Worm (Caenorhabditis elegans) whole organism, early embryonic: ENCODE measurements around the gene ZK418.10.

ENCODE experiments used
- B0310.2 ChIP-seq: sonication (generic microtip); optimal IDR thresholded peaks from 2 replicates; lab custom pipeline; 2016; ENCODE audit warnings: mild to moderate bottlenecking, missing genetic modification characterization, missing compliant biosample characterization
- F13C5.2 ChIP-seq: sonication (generic microtip); optimal IDR thresholded peaks from 2 replicates; lab custom pipeline; 2017; ENCODE audit warnings: mild to moderate bottlenecking, missing genetic modification characterization, inconsistent platforms, missing compliant biosample characterization
- aly-1 ChIP-seq: sonication (generic microtip); optimal IDR thresholded peaks from 2 replicates; lab custom pipeline; 2016; ENCODE audit warnings: missing genetic modification characterization, missing compliant biosample characterization
- ama-1 ChIP-seq: fragments of 150-350 bp; optimal IDR thresholded peaks from 2 replicates; lab custom pipeline; 2014
- ceh-13 ChIP-seq: fragments of 200-800 bp; sonication (Bioruptor generic); optimal IDR thresholded peaks from 2 replicates; lab custom pipeline; 2018; ENCODE audit warnings: mild to moderate bottlenecking, missing genetic modification characterization, missing compliant biosample characterization
- ceh-36 ChIP-seq: sonication (generic microtip); optimal IDR thresholded peaks from 2 replicates; lab custom pipeline; 2016; ENCODE audit warnings: missing genetic modification characterization, inconsistent platforms, missing compliant biosample characterization
- ets-7 ChIP-seq: sonication (generic microtip); optimal IDR thresholded peaks from 2 replicates; lab custom pipeline; 2016; ENCODE audit warnings: missing genotype, missing genetic modification characterization, missing compliant biosample characterization
- flt-1 ChIP-seq: fragments of 200-800 bp; sonication (Bioruptor generic); IDR thresholded peaks from 2 replicates; pipeline ENCODE4 v1.3.6; 2022; ENCODE audit warnings: missing genetic modification characterization, missing compliant biosample characterization
- hmbx-1 ChIP-seq: sonication (generic microtip); optimal IDR thresholded peaks from 2 replicates; lab custom pipeline; 2016; ENCODE audit warnings: mild to moderate bottlenecking, missing genetic modification characterization, missing compliant biosample characterization
- hmg-4 ChIP-seq: fragments of 200-800 bp; sonication (Bioruptor generic); optimal IDR thresholded peaks from 2 replicates; lab custom pipeline; 2018; ENCODE audit warnings: mild to moderate bottlenecking, missing genetic modification characterization, missing compliant biosample characterization
- hnd-1 ChIP-seq: sonication (generic microtip); optimal IDR thresholded peaks from 2 replicates; lab custom pipeline; 2016; ENCODE audit warnings: missing genetic modification characterization, missing compliant biosample characterization
- pes-1 ChIP-seq: fragments of 200-800 bp; sonication (Bioruptor generic); IDR thresholded peaks from 2 replicates; pipeline ENCODE4 v1.3.6; 2022; ENCODE audit warnings: missing genetic modification reagents, missing genetic modification characterization, missing compliant biosample characterization
- scrt-1 ChIP-seq: fragments of 200-800 bp; sonication (Bioruptor generic); IDR thresholded peaks from 2 replicates; pipeline ENCODE4 v1.3.6; 2022; ENCODE audit warnings: missing genetic modification characterization, missing compliant biosample characterization
- sea-1 ChIP-seq: fragments of 200-800 bp; sonication (Bioruptor generic); conservative IDR thresholded peaks from 2 replicates; pipeline ENCODE4 v1.3.6; 2022; ENCODE audit warnings: missing genetic modification characterization, missing compliant biosample characterization
- tbx-11 ChIP-seq: fragments of 200-800 bp; sonication (Bioruptor generic); IDR thresholded peaks from 2 replicates; pipeline ENCODE4 v1.3.6; 2022; ENCODE audit warnings: missing genetic modification characterization, missing compliant biosample characterization
- tbx-37 ChIP-seq: fragments of 200-800 bp; sonication (Bioruptor generic); conservative IDR thresholded peaks from 2 replicates; pipeline ENCODE4 v1.3.6; 2022; ENCODE audit warnings: missing genetic modification reagents, missing genetic modification characterization, missing compliant biosample characterization
- tra-4 ChIP-seq: sonication (generic microtip); optimal IDR thresholded peaks from 2 replicates; lab custom pipeline; 2017; ENCODE audit warnings: missing genetic modification characterization, missing compliant biosample characterization

The ZK418.10 gene

ce11 chrIII:7069981-7070380 is 20.5 kb downstream of the ZK418.10 start, which contains the start of gene tmem-17:
tmem-17 (plus strand) TSS chrIII:7070281.
- TF ChIP-seq ama-1 (lab: Kevin White, UChicago) (no peak), pes-1 (GFP tag; lab: Robert Waterston, UW) (no peak), hmbx-1 (tag; lab: Kevin White, UChicago) (no peak), ets-7 (tag; lab: Kevin White, UChicago) (no peak), ceh-13 (GFP tag; lab: Kevin White, UChicago) (no peak), aly-1 (no peak), ceh-36 (tag; lab: Kevin White, UChicago) (no peak), hnd-1 (no peak), tra-4 (tag; lab: Kevin White, UChicago) (no peak), sea-1 (GFP tag; lab: Robert Waterston, UW) (no peak)

ce11 chrIII:7068520-7069113 is 21.9 kb downstream of the ZK418.10 start, which contains the start of the genes ubc-18 and R01H2.8:
ubc-18 (minus strand) TSS chrIII:7068570.
R01H2.8 (plus strand) TSS chrIII:7069063.
- TF ChIP-seq hnd-1: no peak
- no peak for TF ChIP-seq ceh-13 (GFP tag; lab: Kevin White, UChicago)
- no peak for TF ChIP-seq B0310.2
- TF ChIP-seq tbx-37 (GFP tag; lab: Robert Waterston, UW): no peak
- no peak for TF ChIP-seq tbx-11 (GFP tag; lab: Robert Waterston, UW)
- no peak for TF ChIP-seq pes-1 (GFP tag; lab: Robert Waterston, UW)
- no peak for TF ChIP-seq tra-4 (tag; lab: Kevin White, UChicago)
- TF ChIP-seq hmbx-1 (tag; lab: Kevin White, UChicago): no peak
- TF ChIP-seq sea-1 (GFP tag; lab: Robert Waterston, UW): no peak
- no peak for TF ChIP-seq ets-7 (tag; lab: Kevin White, UChicago)
- TF ChIP-seq ama-1 (lab: Kevin White, UChicago): no peak
- TF ChIP-seq hmg-4 (GFP tag; lab: Kevin White, UChicago): no peak
- no peak for TF ChIP-seq ceh-36 (tag; lab: Kevin White, UChicago)
- no peak for TF ChIP-seq aly-1
- no peak for TF ChIP-seq F13C5.2 (tag; lab: Kevin White, UChicago)
- TF ChIP-seq flt-1 (GFP tag; lab: Robert Waterston, UW): no peak
- TF ChIP-seq scrt-1: no peak

- TF ChIP-seq sea-1 (GFP tag; lab: Robert Waterston, UW): no peak
- TF ChIP-seq ceh-13 (GFP tag; lab: Kevin White, UChicago): no peak
Observed at ce11 chrIII:7067385-7067896, 23.1 kb downstream of the ZK418.10 start, which contains the start of gene ger-1. ger-1 (minus strand) TSS chrIII:7067477.

ce11 chrIII:7064185-7064584 is 26.3 kb downstream of the ZK418.10 start, which contains the start of gene R01H2.4:
R01H2.4 (minus strand) TSS chrIII:7064285.
- no peak for TF ChIP-seq tbx-11 (GFP tag; lab: Robert Waterston, UW)

ce11 chrIII:7063061-7063460 is 27.4 kb downstream of the ZK418.10 start:
- no peak for TF ChIP-seq ets-7 (tag; lab: Kevin White, UChicago)
- no peak for TF ChIP-seq scrt-1
- TF ChIP-seq hmg-4 (GFP tag; lab: Kevin White, UChicago): no peak
- no peak for TF ChIP-seq ceh-13 (GFP tag; lab: Kevin White, UChicago)
- TF ChIP-seq ceh-36 (tag; lab: Kevin White, UChicago): no peak
- no peak for TF ChIP-seq aly-1
- no peak for TF ChIP-seq tra-4 (tag; lab: Kevin White, UChicago)
- TF ChIP-seq F13C5.2 (tag; lab: Kevin White, UChicago): no peak
- TF ChIP-seq ama-1 (lab: Kevin White, UChicago): no peak
- no peak for TF ChIP-seq flt-1 (GFP tag; lab: Robert Waterston, UW)
- TF ChIP-seq pes-1 (GFP tag; lab: Robert Waterston, UW): no peak
- no peak for TF ChIP-seq hnd-1
- no peak for TF ChIP-seq sea-1 (GFP tag; lab: Robert Waterston, UW)
- TF ChIP-seq hmbx-1 (tag; lab: Kevin White, UChicago): no peak

DNA sequence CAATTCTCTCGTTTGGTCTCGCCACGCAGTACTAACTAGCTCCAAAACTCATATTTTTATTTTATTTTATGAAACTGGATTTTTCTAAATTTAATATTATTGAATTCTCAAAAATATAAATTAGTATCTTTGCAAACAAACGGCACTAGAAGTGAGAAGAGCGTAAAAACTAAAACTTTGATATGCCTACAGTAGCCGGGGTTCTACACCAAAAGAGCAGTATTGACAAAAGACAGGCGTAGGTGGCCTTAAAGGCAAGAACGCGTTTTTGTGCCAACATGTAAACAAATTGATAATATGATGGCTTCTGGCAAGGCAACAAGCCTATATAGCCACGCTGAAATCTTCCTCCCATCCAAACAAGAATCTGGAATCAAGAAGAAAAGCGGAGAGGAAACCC is 27.9 kb downstream of the ZK418.10 start, which contains the start of gene R01H2.1:
Gene R01H2.1, plus strand, starts transcription at position 301 of the 400 bp plus-strand sequence.
- no peak for TF ChIP-seq sea-1 (GFP tag; lab: Robert Waterston, UW)
- TF ChIP-seq aly-1: no peak
- TF ChIP-seq F13C5.2 (tag; lab: Kevin White, UChicago): no peak
- TF ChIP-seq tbx-37 (GFP tag; lab: Robert Waterston, UW): no peak

DNA sequence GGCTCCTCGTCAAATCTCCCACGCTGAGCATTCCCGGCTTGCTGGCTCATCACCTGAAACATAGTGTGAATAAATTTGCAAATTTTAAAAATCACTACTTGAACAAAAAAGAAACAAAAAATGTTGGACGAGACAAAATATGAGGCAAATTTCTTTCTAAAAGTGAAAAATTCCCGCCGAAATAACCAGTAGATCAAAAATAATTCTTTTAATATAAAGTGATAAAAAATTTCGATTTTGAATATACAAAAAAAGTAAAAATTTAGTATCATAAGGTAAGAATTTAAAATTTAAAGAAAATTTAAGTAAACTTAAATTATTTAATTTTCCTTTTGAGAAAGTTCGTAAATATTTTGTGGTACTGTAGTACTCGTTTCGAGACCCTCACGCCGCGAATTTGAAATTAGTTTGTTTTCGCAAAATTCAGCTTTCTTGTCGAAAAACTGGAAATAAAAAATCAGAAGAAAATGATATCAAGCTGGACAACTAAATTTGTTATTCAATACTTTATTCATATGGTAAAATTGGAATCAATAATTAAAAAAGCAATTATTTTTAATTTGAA is 29.9 kb downstream of the ZK418.10 start, which contains the start of gene egg-2:
Gene egg-2, minus strand, starts transcription at position 53 of the 565 bp plus-strand sequence.
- no peak for TF ChIP-seq tbx-37 (GFP tag; lab: Robert Waterston, UW)
- TF ChIP-seq tra-4 (tag; lab: Kevin White, UChicago): no peak
- no peak for TF ChIP-seq B0310.2
- no peak for TF ChIP-seq hmbx-1 (tag; lab: Kevin White, UChicago)
- no peak for TF ChIP-seq ceh-13 (GFP tag; lab: Kevin White, UChicago)
- no peak for TF ChIP-seq ets-7 (tag; lab: Kevin White, UChicago)
- no peak for TF ChIP-seq sea-1 (GFP tag; lab: Robert Waterston, UW)
- TF ChIP-seq pes-1 (GFP tag; lab: Robert Waterston, UW): no peak
- TF ChIP-seq scrt-1: no peak
- no peak for TF ChIP-seq flt-1 (GFP tag; lab: Robert Waterston, UW)
- TF ChIP-seq hmg-4 (GFP tag; lab: Kevin White, UChicago): no peak
- no peak for TF ChIP-seq tbx-11 (GFP tag; lab: Robert Waterston, UW)
- TF ChIP-seq ama-1 (lab: Kevin White, UChicago): no peak
